Worm (Caenorhabditis elegans) whole organism, young adult: ENCODE results near the gene T05H10.4.

ENCODE experiments used
- B0261.1 ChIP-seq: sonication (generic microtip); optimal IDR thresholded peaks from 2 replicates; lab custom pipeline; 2016; ENCODE audit warnings: mild to moderate bottlenecking, missing genetic modification characterization, moderate library complexity, missing compliant biosample characterization
- B0336.3 ChIP-seq: fragments of 200-800 bp; sonication (Bioruptor generic); IDR thresholded peaks from 2 replicates; pipeline ENCODE4 v1.3.6; 2022; ENCODE audit warnings: missing genetic modification characterization, missing compliant biosample characterization
- F10E7.11 ChIP-seq: sonication (generic microtip); optimal IDR thresholded peaks from 2 replicates; lab custom pipeline; 2017; ENCODE audit warnings: mild to moderate bottlenecking, missing genetic modification characterization, moderate library complexity, missing compliant biosample characterization
- F23B12.7 ChIP-seq: sonication (generic microtip); optimal IDR thresholded peaks from 2 replicates; lab custom pipeline; 2017; ENCODE audit warnings: missing genetic modification characterization, mild to moderate bottlenecking, missing compliant biosample characterization, antibody characterized with exemption, moderate library complexity; ENCODE audit not compliant: insufficient read depth
- F37B4.10 ChIP-seq: fragments of 200-800 bp; sonication (Bioruptor generic); IDR thresholded peaks from 2 replicates; pipeline ENCODE4 v1.3.6; 2022; ENCODE audit warnings: missing genetic modification characterization, missing compliant biosample characterization
- F39B2.1 ChIP-seq: fragments of 200-800 bp; sonication (Bioruptor generic); IDR thresholded peaks from 2 replicates; pipeline ENCODE4 v1.3.6; 2022; ENCODE audit warnings: missing genetic modification reagents, missing genetic modification characterization, missing compliant biosample characterization
- F57A8.1 ChIP-seq: fragments of 200-800 bp; sonication (Bioruptor generic); optimal IDR thresholded peaks from 2 replicates; lab custom pipeline; 2018; ENCODE audit warnings: mild to moderate bottlenecking, missing genetic modification characterization, moderate library complexity, missing compliant biosample characterization
- Y53F4B.3 ChIP-seq: fragments of 200-800 bp; sonication (Bioruptor generic); IDR thresholded peaks from 2 replicates; pipeline ENCODE4 v1.3.6; 2022; ENCODE audit warnings: missing genetic modification reagents, missing genetic modification characterization, missing compliant biosample characterization
- Y79H2A.3 ChIP-seq: fragments of 200-800 bp; sonication (Bioruptor generic); conservative IDR thresholded peaks from 2 replicates; pipeline ENCODE4 v1.3.6; 2022; ENCODE audit warnings: missing genetic modification reagents, missing genetic modification characterization, missing compliant biosample characterization
- ZK185.1 ChIP-seq: sonication (generic microtip); optimal IDR thresholded peaks from 2 replicates; lab custom pipeline; 2016; ENCODE audit warnings: mild to moderate bottlenecking, missing genetic modification characterization, missing compliant biosample characterization; ENCODE audit not compliant: poor library complexity, severe bottlenecking
- akir-1 ChIP-seq: fragments of 200-800 bp; sonication (Bioruptor generic); optimal IDR thresholded peaks from 2 replicates; lab custom pipeline; 2018; ENCODE audit warnings: mild to moderate bottlenecking, missing genetic modification characterization, moderate library complexity, missing compliant biosample characterization
- atf-7 ChIP-seq: sonication (generic microtip); optimal IDR thresholded peaks from 2 replicates; lab custom pipeline; 2017; ENCODE audit warnings: mild to moderate bottlenecking, missing genetic modification characterization, missing compliant biosample characterization
- athp-1 ChIP-seq: sonication (generic microtip); optimal IDR thresholded peaks from 2 replicates; lab custom pipeline; 2017; ENCODE audit warnings: mild to moderate bottlenecking, missing genetic modification characterization, missing compliant biosample characterization
- attf-5 ChIP-seq: fragments of 200-800 bp; sonication (Bioruptor generic); optimal IDR thresholded peaks from 2 replicates; lab custom pipeline; 2018; ENCODE audit warnings: mild to moderate bottlenecking, missing genetic modification characterization, missing compliant biosample characterization
- bed-1 ChIP-seq: fragments of 200-800 bp; sonication (Bioruptor generic); IDR thresholded peaks from 2 replicates; pipeline ENCODE4 v1.3.6; 2022; ENCODE audit warnings: missing genetic modification reagents, missing genetic modification characterization, missing compliant biosample characterization
- cebp-1 ChIP-seq, 2 experiments: fragments of 200-800 bp in 1 of 2; sonication (Bioruptor generic) in 1 of 2; sonication (generic microtip) in 1 of 2; IDR thresholded peaks in 1 of 2; optimal IDR thresholded peaks in 1 of 2; 2 replicates each; pipeline versions ENCODE4 v1.3.6 to Lab custom; 2017 to 2022; ENCODE audit warnings: missing compliant biosample characterization in 2 of 2, missing genetic modification characterization in 2 of 2, mild to moderate bottlenecking in 1 of 2, missing genetic modification reagents in 1 of 2, moderate library complexity in 1 of 2
- cebp-2 ChIP-seq: fragments of 200-800 bp; sonication (Bioruptor generic); IDR thresholded peaks from 2 replicates; pipeline ENCODE4 v1.3.6; 2022; ENCODE audit warnings: missing genetic modification characterization, missing compliant biosample characterization
- efl-1 ChIP-seq: fragments of 150-350 bp; optimal IDR thresholded peaks from 2 replicates; lab custom pipeline; 2014; ENCODE audit warnings: missing biosample characterization, missing genetic modification reagents, missing genetic modification characterization
- egrh-3 ChIP-seq: fragments of 200-800 bp; sonication (Bioruptor generic); IDR thresholded peaks from 2 replicates; pipeline ENCODE4 v1.3.6; 2022; ENCODE audit warnings: missing genetic modification reagents, missing genetic modification characterization, missing compliant biosample characterization
- ets-4 ChIP-seq: fragments of 200-800 bp; sonication (Bioruptor generic); optimal IDR thresholded peaks from 2 replicates; lab custom pipeline; 2018; ENCODE audit warnings: mild to moderate bottlenecking, missing genetic modification characterization, missing compliant biosample characterization
- gei-17 ChIP-seq: fragments of 200-800 bp; sonication (Bioruptor generic); optimal IDR thresholded peaks from 2 replicates; lab custom pipeline; 2018; ENCODE audit warnings: mild to moderate bottlenecking, missing genetic modification characterization, missing compliant biosample characterization
- hmg-1.2 ChIP-seq: fragments of 200-800 bp; sonication (Bioruptor generic); IDR thresholded peaks from 2 replicates; pipeline ENCODE4 v1.3.6; 2022; ENCODE audit warnings: missing genetic modification reagents, missing genetic modification characterization, missing compliant biosample characterization
- lin-40 ChIP-seq: sonication (generic microtip); optimal IDR thresholded peaks from 2 replicates; lab custom pipeline; 2016; ENCODE audit warnings: missing genetic modification characterization, mild to moderate bottlenecking, missing compliant biosample characterization, missing genotype, missing genetic modification reagents
- lin-54 ChIP-seq: fragments of 200-800 bp; sonication (Bioruptor generic); optimal IDR thresholded peaks from 2 replicates; lab custom pipeline; 2018; ENCODE audit warnings: mild to moderate bottlenecking, missing genetic modification characterization, missing compliant biosample characterization
- mxl-1 ChIP-seq: sonication (generic microtip); optimal IDR thresholded peaks from 2 replicates; lab custom pipeline; 2016; ENCODE audit warnings: missing genetic modification characterization, missing compliant biosample characterization
- nfya-1 ChIP-seq: sonication (generic microtip); optimal IDR thresholded peaks from 2 replicates; lab custom pipeline; 2017; ENCODE audit warnings: antibody characterized with exemption, missing compliant biosample characterization, missing genetic modification characterization, borderline replicate concordance; ENCODE audit not compliant: insufficient read depth
- nhr-80 ChIP-seq: sonication (generic microtip); optimal IDR thresholded peaks from 2 replicates; lab custom pipeline; 2016; ENCODE audit warnings: missing genetic modification characterization, missing compliant biosample characterization
- sdz-38 ChIP-seq: sonication (generic microtip); optimal IDR thresholded peaks from 2 replicates; lab custom pipeline; 2016; ENCODE audit warnings: missing genotype, missing genetic modification characterization, missing compliant biosample characterization
- sea-2 ChIP-seq: fragments of 200-800 bp; sonication (Bioruptor generic); IDR thresholded peaks from 2 replicates; pipeline ENCODE4 v1.3.6; 2022; ENCODE audit warnings: missing genetic modification characterization, missing compliant biosample characterization
- snpc-1.1 ChIP-seq: sonication (generic microtip); optimal IDR thresholded peaks from 2 replicates; lab custom pipeline; 2017; ENCODE audit warnings: missing genetic modification characterization, mild to moderate bottlenecking, missing compliant biosample characterization, antibody characterized with exemption, moderate library complexity, missing genotype, missing genetic modification reagents; ENCODE audit not compliant: insufficient read depth
- snpc-4 ChIP-seq, 5 experiments: fragments of 150-350 bp in 1 of 5; sonication (generic microtip) in 4 of 5; optimal IDR thresholded peaks; 2 replicates each; lab custom pipeline; 2014 to 2018; ENCODE audit warnings: missing genetic modification characterization in 5 of 5, missing biosample characterization in 3 of 5, antibody characterized with exemption in 2 of 5, mild to moderate bottlenecking in 2 of 5, missing compliant biosample characterization in 2 of 5, missing genotype in 2 of 5, moderate library complexity in 2 of 5, missing genetic modification reagents in 1 of 5
- sptf-2 ChIP-seq: fragments of 200-800 bp; sonication (Bioruptor generic); optimal IDR thresholded peaks from 2 replicates; lab custom pipeline; 2018; ENCODE audit warnings: mild to moderate bottlenecking, missing genetic modification characterization, missing compliant biosample characterization
- tbp1 ChIP-seq: fragments of 200-800 bp; sonication (Bioruptor generic); optimal IDR thresholded peaks from 2 replicates; lab custom pipeline; 2018; ENCODE audit warnings: mild to moderate bottlenecking, missing genetic modification characterization, missing compliant biosample characterization
- zfh-2 ChIP-seq: fragments of 200-800 bp; sonication (Bioruptor generic); conservative IDR thresholded peaks from 2 replicates; pipeline ENCODE4 v1.3.6; 2022; ENCODE audit warnings: missing genetic modification reagents, missing genetic modification characterization, missing compliant biosample characterization
- zim-3 ChIP-seq: sonication (generic microtip); optimal IDR thresholded peaks from 2 replicates; lab custom pipeline; 2017; ENCODE audit warnings: mild to moderate bottlenecking, missing genetic modification characterization, moderate library complexity, missing compliant biosample characterization
- ztf-18 ChIP-seq: sonication (generic microtip); optimal IDR thresholded peaks from 2 replicates; lab custom pipeline; 2016; ENCODE audit warnings: missing genotype, mild to moderate bottlenecking, missing genetic modification characterization, missing compliant biosample characterization
- ztf-25 ChIP-seq: fragments of 200-800 bp; sonication (Bioruptor generic); IDR thresholded peaks from 2 replicates; pipeline ENCODE4 v1.3.6; 2022; ENCODE audit warnings: missing genetic modification reagents, missing genetic modification characterization, missing compliant biosample characterization
- ztf-6 ChIP-seq: fragments of 200-800 bp; sonication (Bioruptor generic); IDR thresholded peaks from 2 replicates; pipeline ENCODE4 v1.3.6; 2022; ENCODE audit warnings: missing genetic modification reagents, missing genetic modification characterization, missing compliant biosample characterization

The T05H10.4 gene

ce11 chrII:8028730-8029129 is 24.2 kb upstream of the T05H10.4 start:
- peak; percentile 41 for TF ChIP-seq efl-1 (GFP tag; lab: Kevin White, UChicago)
- no peak for TF ChIP-seq B0261.1 (tag; lab: Kevin White, UChicago)

DNA sequence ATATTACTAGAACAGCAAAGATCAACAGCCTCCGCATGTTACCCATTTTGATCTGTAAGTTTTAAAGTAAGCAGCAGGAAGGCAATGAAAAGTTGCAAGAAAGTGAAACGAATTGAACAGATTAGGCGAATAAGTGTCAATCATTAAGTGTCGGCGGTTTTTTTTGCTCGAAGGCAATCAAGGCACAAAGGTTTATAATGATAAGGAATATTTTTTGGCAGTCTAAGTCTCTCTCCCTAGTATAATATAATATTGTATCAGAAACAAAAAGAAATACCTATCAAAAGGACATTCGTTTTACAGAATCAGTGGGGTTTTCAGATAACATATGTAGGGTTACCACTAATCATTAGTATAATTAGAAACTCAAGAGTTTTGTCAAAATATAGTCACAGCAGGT is 20.3 kb upstream of the T05H10.4 start, which contains the start of gene nrf-6:
TSS of gene nrf-6 (minus strand) at position 52 of the 400 bp plus-strand sequence.
- TF ChIP-seq ztf-18 (tag; lab: Kevin White, UChicago) (no peak), atf-7 (tag; lab: Kevin White, UChicago) (peak; percentile 26), nhr-80 (tag; lab: Kevin White, UChicago) (peak; percentile 94), tbp1 (GFP tag; lab: Kevin White, UChicago) (peak; percentile 5)

DNA sequence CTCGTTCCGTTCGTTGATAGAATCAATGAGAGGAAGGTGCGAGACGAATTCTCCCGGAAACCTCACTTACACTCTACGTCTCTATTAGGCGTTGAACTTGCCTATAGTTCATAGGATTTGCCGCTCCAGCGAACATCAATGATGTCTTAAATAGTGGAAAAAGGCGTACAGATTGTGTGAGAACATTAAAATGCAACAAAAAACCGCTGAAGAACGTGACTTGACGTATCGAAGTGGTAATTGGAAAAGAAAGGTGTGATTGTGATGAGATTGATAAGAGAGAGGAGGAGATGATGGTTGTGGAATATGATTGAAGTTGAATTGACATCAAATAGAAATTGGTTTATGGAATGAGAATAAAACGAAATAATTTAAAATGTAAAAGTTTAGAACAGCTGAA is 18.9 kb upstream of the T05H10.4 start:
- no peak for TF ChIP-seq snpc-4 (GFP tag; optimal IDR thresholded peaks at IDR 0.05; lab: Kevin White, UChicago)
- no peak for TF ChIP-seq snpc-4 (tag; optimal IDR thresholded peaks at IDR 0.05; lab: Kevin White, UChicago)
- TF ChIP-seq gei-17, result no peak
- no peak for TF ChIP-seq mxl-1 (tag; lab: Kevin White, UChicago)
- no peak for TF ChIP-seq F57A8.1 (GFP tag; lab: Kevin White, UChicago)
- TF ChIP-seq Y79H2A.3 (GFP tag; lab: Robert Waterston, UW), result no peak
- TF ChIP-seq Y53F4B.3 (GFP tag; lab: Robert Waterston, UW), result no peak
- TF ChIP-seq akir-1 (GFP tag; lab: Kevin White, UChicago), result no peak
- TF ChIP-seq atf-7 (tag; lab: Kevin White, UChicago), result peak; percentile 30
- TF ChIP-seq ets-4, result no peak
- TF ChIP-seq attf-5 (GFP tag; lab: Kevin White, UChicago), result peak; percentile 49
- 0 out of 2 replicates have a peak, but pooled peaks have one; percentile 48 for TF ChIP-seq B0336.3 (GFP tag; lab: Robert Waterston, UW)
- no peak for TF ChIP-seq nfya-1 (tag; lab: Kevin White, UChicago)
- TF ChIP-seq cebp-1 (GFP tag; IDR thresholded peaks at IDR 0.05; lab: Robert Waterston, UW), result no peak
- peak; percentile 25 for TF ChIP-seq cebp-1 (tag; optimal IDR thresholded peaks at IDR 0.05; lab: Kevin White, UChicago)
- peak; percentile 18 for TF ChIP-seq tbp1 (GFP tag; lab: Kevin White, UChicago)
- no peak for TF ChIP-seq cebp-2 (GFP tag; lab: Robert Waterston, UW)
- no peak for TF ChIP-seq snpc-1.1 (tag; lab: Kevin White, UChicago)
- no peak for TF ChIP-seq ztf-25 (GFP tag; lab: Robert Waterston, UW)
- no peak for TF ChIP-seq athp-1 (tag; lab: Kevin White, UChicago)
- peak; percentile 82 for TF ChIP-seq nhr-80 (tag; lab: Kevin White, UChicago)
- peak; percentile 18 for TF ChIP-seq lin-54
- no peak for TF ChIP-seq sptf-2 (GFP tag; lab: Kevin White, UChicago)
- TF ChIP-seq lin-40, result peak; percentile 12

- no peak for TF ChIP-seq F39B2.1 (GFP tag; lab: Robert Waterston, UW)
- no peak for TF ChIP-seq hmg-1.2
- TF ChIP-seq zim-3, result peak; percentile 7
- no peak for TF ChIP-seq ztf-6 (GFP tag; lab: Robert Waterston, UW)
- peak; percentile 74 for TF ChIP-seq zfh-2
- no peak for TF ChIP-seq nfya-1 (tag; lab: Kevin White, UChicago)
- no peak for TF ChIP-seq Y53F4B.3 (GFP tag; lab: Robert Waterston, UW)
- no peak for TF ChIP-seq B0336.3 (GFP tag; lab: Robert Waterston, UW)
- TF ChIP-seq egrh-3 (GFP tag; lab: Robert Waterston, UW), result peak; percentile 7; the same call in 1 of the 2 replicates
- no peak for TF ChIP-seq ZK185.1 (tag; lab: Kevin White, UChicago)
- no peak for TF ChIP-seq mxl-1 (tag; lab: Kevin White, UChicago)
- no peak for TF ChIP-seq F10E7.11 (tag; lab: Kevin White, UChicago)
- TF ChIP-seq F37B4.10 (GFP tag; lab: Robert Waterston, UW), result no peak
- no peak for TF ChIP-seq snpc-4 (GFP tag; optimal IDR thresholded peaks at IDR 0.05; lab: Kevin White, UChicago)
- no peak for TF ChIP-seq snpc-4 (tag; optimal IDR thresholded peaks at IDR 0.05; lab: Kevin White, UChicago)
- no peak for TF ChIP-seq sdz-38 (tag; lab: Kevin White, UChicago)
- no peak for TF ChIP-seq bed-1 (GFP tag; lab: Robert Waterston, UW)
- TF ChIP-seq F23B12.7 (tag; lab: Kevin White, UChicago), result no peak
- TF ChIP-seq sea-2 (GFP tag; lab: Robert Waterston, UW), result no peak
- TF ChIP-seq ztf-18 (tag; lab: Kevin White, UChicago), result no peak
- TF ChIP-seq, all 124 proteins: peak for 3
Observed at ce11 chrII:8034617-8035016, 18.3 kb upstream of the T05H10.4 start.
